Worm (Caenorhabditis elegans) whole organism, late embryonic: ENCODE measurements around the gene mog-5.

Source experiments
- ceh-45 ChIP-seq: fragments of 200-800 bp; sonication (Bioruptor generic); IDR thresholded peaks from 2 replicates; pipeline ENCODE4 v1.3.6; 2022; ENCODE audit warnings: missing genetic modification reagents, missing genetic modification characterization, missing compliant biosample characterization
- eyg-1 ChIP-seq: sonication (generic microtip); optimal IDR thresholded peaks from 2 replicates; lab custom pipeline; 2016; ENCODE audit warnings: missing genotype, missing genetic modification characterization, missing compliant biosample characterization
- fax-1 ChIP-seq: sonication (generic microtip); optimal IDR thresholded peaks from 2 replicates; lab custom pipeline; 2016; ENCODE audit warnings: missing genotype, missing genetic modification characterization, missing compliant biosample characterization
- fkh-10 ChIP-seq: fragments of 150-350 bp; optimal IDR thresholded peaks from 2 replicates; lab custom pipeline; 2014; ENCODE audit warnings: missing biosample characterization, missing genetic modification reagents, missing genetic modification characterization
- hlh-6 ChIP-seq: sonication (generic microtip); optimal IDR thresholded peaks from 2 replicates; lab custom pipeline; 2016; ENCODE audit warnings: missing genotype, missing genetic modification characterization, missing compliant biosample characterization
- nhr-11 ChIP-seq: fragments of 150-350 bp; optimal IDR thresholded peaks from 2 replicates; lab custom pipeline; 2014; ENCODE audit warnings: missing biosample characterization, missing genetic modification characterization
- pax-1 ChIP-seq: fragments of 150-350 bp; optimal IDR thresholded peaks from 2 replicates; lab custom pipeline; 2014; ENCODE audit warnings: missing biosample characterization, missing genetic modification characterization
- pqm-1 ChIP-seq: sonication (generic microtip); optimal IDR thresholded peaks from 2 replicates; lab custom pipeline; 2016; ENCODE audit warnings: missing genetic modification characterization, missing compliant biosample characterization
- pros-1 ChIP-seq: fragments of 150-350 bp; optimal IDR thresholded peaks from 2 replicates; lab custom pipeline; 2014; ENCODE audit warnings: missing biosample characterization, missing genetic modification reagents, missing genetic modification characterization
- sox-2 ChIP-seq: fragments of 200-800 bp; sonication (Bioruptor generic); IDR thresholded peaks from 2 replicates; pipeline ENCODE4 v1.3.6; 2022; ENCODE audit warnings: missing genetic modification reagents, missing genetic modification characterization, missing compliant biosample characterization
- sox-4 ChIP-seq: sonication (generic microtip); optimal IDR thresholded peaks from 2 replicates; lab custom pipeline; 2017; ENCODE audit warnings: mild to moderate bottlenecking, missing genetic modification characterization, inconsistent platforms, missing compliant biosample characterization
- tbx-2 ChIP-seq: sonication (generic microtip); optimal IDR thresholded peaks from 2 replicates; lab custom pipeline; 2016; ENCODE audit warnings: missing genetic modification characterization, missing compliant biosample characterization

- TF ChIP-seq sox-4 (tag; lab: Kevin White, UChicago): no peak
- TF ChIP-seq pax-1 (tag; lab: Kevin White, UChicago): no peak
- no peak for TF ChIP-seq fkh-10 (GFP tag; lab: Kevin White, UChicago)
- TF ChIP-seq eyg-1: no peak
- TF ChIP-seq ceh-45 (GFP tag; lab: Robert Waterston, UW): no peak
- no peak for TF ChIP-seq pros-1 (tag; lab: Kevin White, UChicago)
- no peak for TF ChIP-seq pqm-1 (tag; lab: Kevin White, UChicago)
- no peak for TF ChIP-seq nhr-11
- TF ChIP-seq fax-1 (tag; lab: Kevin White, UChicago): no peak
- TF ChIP-seq hlh-6 (tag; lab: Kevin White, UChicago): no peak
- no peak for TF ChIP-seq tbx-2 (tag; lab: Kevin White, UChicago)
- TF ChIP-seq sox-2: no peak
These were observed 15.1 kb upstream of the mog-5 start for ce11 chrII:5384282-5384681.
